Fruit fly (Drosophila melanogaster) whole organism, embryonic: ENCODE results near the gene CG4896.

Source experiments
- CG10147 ChIP-seq: fragments of 200-800 bp; sonication (Bioruptor generic); optimal IDR thresholded peaks from 2 replicates; lab custom pipeline; 2019; ENCODE audit warnings: missing biosample characterization, mild to moderate bottlenecking, missing genetic modification characterization, moderate library complexity
- CG10209 ChIP-seq: fragments of 200-800 bp; sonication (Bioruptor generic); optimal IDR thresholded peaks from 3 replicates; lab custom pipeline; 2017; ENCODE audit warnings: missing biosample characterization, mild to moderate bottlenecking, missing genetic modification characterization, missing genetic modification reagents
- CG12219 ChIP-seq: fragments of 200-800 bp; sonication (Bioruptor generic); optimal IDR thresholded peaks from 3 replicates; lab custom pipeline; 2018; ENCODE audit warnings: missing biosample characterization, mild to moderate bottlenecking, missing genetic modification characterization
- CG12391 ChIP-seq: fragments of 200-800 bp; sonication (Bioruptor generic); optimal IDR thresholded peaks from 3 replicates; lab custom pipeline; 2018; ENCODE audit warnings: missing biosample characterization, mild to moderate bottlenecking, missing genetic modification characterization, moderate library complexity
- CG13775 ChIP-seq: fragments of 200-800 bp; sonication (Bioruptor generic); optimal IDR thresholded peaks from 3 replicates; lab custom pipeline; 2017; ENCODE audit warnings: missing biosample characterization, mild to moderate bottlenecking, missing genetic modification characterization
- CG15269 ChIP-seq: fragments of 200-800 bp; sonication (Bioruptor generic); optimal IDR thresholded peaks from 2 replicates; lab custom pipeline; 2018; ENCODE audit warnings: missing biosample characterization, mild to moderate bottlenecking, missing genetic modification characterization, moderate library complexity
- CG17385 ChIP-seq: fragments of 200-800 bp; sonication (Bioruptor generic); optimal IDR thresholded peaks from 3 replicates; lab custom pipeline; 2018; ENCODE audit warnings: missing biosample characterization, mild to moderate bottlenecking, missing genetic modification characterization
- CG18599 ChIP-seq: fragments of 200-800 bp; sonication (Bioruptor generic); optimal IDR thresholded peaks from 3 replicates; lab custom pipeline; 2017; ENCODE audit warnings: missing biosample characterization, missing genetic modification characterization, mild to moderate bottlenecking, moderate library complexity, missing genetic modification reagents
- CG2120 ChIP-seq: fragments of 200-800 bp; sonication (Bioruptor generic); optimal IDR thresholded peaks from 3 replicates; lab custom pipeline; 2016; ENCODE audit warnings: missing biosample characterization, missing genetic modification characterization
- CG2678 ChIP-seq: fragments of 200-800 bp; sonication (Bioruptor generic); optimal IDR thresholded peaks from 3 replicates; lab custom pipeline; 2019; ENCODE audit warnings: missing biosample characterization, mild to moderate bottlenecking, missing genetic modification characterization, moderate library complexity
- CG2712 ChIP-seq: fragments of 200-800 bp; optimal IDR thresholded peaks from 3 replicates; lab custom pipeline; 2019; ENCODE audit warnings: missing biosample characterization, mild to moderate bottlenecking, missing genetic modification characterization, moderate library complexity
- CG2889 ChIP-seq: fragments of 200-800 bp; sonication (Bioruptor generic); IDR thresholded peaks from 3 replicates; pipeline ENCODE4 v1.3.6; 2022; ENCODE audit warnings: missing biosample characterization, missing genetic modification characterization
- CG3281 ChIP-seq: fragments of 200-800 bp; sonication (Bioruptor generic); optimal IDR thresholded peaks from 3 replicates; lab custom pipeline; 2017; ENCODE audit warnings: missing biosample characterization, mild to moderate bottlenecking, missing genetic modification characterization
- CG42726 ChIP-seq: fragments of 200-800 bp; sonication (Bioruptor generic); IDR thresholded peaks from 2 replicates; pipeline ENCODE4 v1.3.6; 2022; ENCODE audit warnings: missing biosample characterization, missing genetic modification characterization; ENCODE audit not compliant: partially characterized antibody
- CG4404 ChIP-seq: fragments of 200-800 bp; sonication (Bioruptor generic); IDR thresholded peaks from 2 replicates; pipeline ENCODE4 v1.3.6; 2022; ENCODE audit warnings: missing biosample characterization, missing genetic modification characterization
- CG4730 ChIP-seq: fragments of 200-800 bp; sonication (Bioruptor generic); IDR thresholded peaks from 2 replicates; pipeline ENCODE4 v1.3.6; 2022; ENCODE audit warnings: missing biosample characterization, missing genetic modification characterization
- CG5953 ChIP-seq: fragments of 200-800 bp; sonication (Bioruptor generic); IDR thresholded peaks from 2 replicates; pipeline ENCODE4 v1.3.6; 2022; ENCODE audit warnings: missing biosample characterization, missing genetic modification characterization
- CG7839 ChIP-seq: fragments of 200-800 bp; sonication (Bioruptor generic); optimal IDR thresholded peaks from 3 replicates; lab custom pipeline; 2018; ENCODE audit warnings: missing biosample characterization, mild to moderate bottlenecking, missing genetic modification characterization, moderate library complexity
- CG9727 ChIP-seq: fragments of 200-800 bp; sonication (Bioruptor generic); optimal IDR thresholded peaks from 3 replicates; lab custom pipeline; 2017; ENCODE audit warnings: missing biosample characterization, mild to moderate bottlenecking, missing genetic modification characterization
- CG9932 ChIP-seq: fragments of 200-800 bp; sonication (Bioruptor generic); IDR thresholded peaks from 2 replicates; pipeline ENCODE4 v1.3.6; 2022; ENCODE audit warnings: missing biosample characterization, missing genetic modification characterization
- Deaf1 ChIP-seq: fragments of 200-800 bp; optimal IDR thresholded peaks from 3 replicates; lab custom pipeline; 2019; ENCODE audit warnings: missing biosample characterization, mild to moderate bottlenecking, missing genetic modification characterization, moderate library complexity
- Fer1 ChIP-seq: fragments of 200-800 bp; sonication (Bioruptor generic); optimal IDR thresholded peaks from 2 replicates; lab custom pipeline; 2017; ENCODE audit warnings: missing biosample characterization, mild to moderate bottlenecking, missing genetic modification characterization
- HHEX ChIP-seq: fragments of 200-800 bp; sonication (Bioruptor generic); optimal IDR thresholded peaks from 3 replicates; lab custom pipeline; 2017; ENCODE audit warnings: missing biosample characterization, mild to moderate bottlenecking, missing genetic modification characterization, missing genetic modification reagents
- Hey ChIP-seq: fragments of 200-800 bp; sonication (Bioruptor generic); optimal IDR thresholded peaks from 3 replicates; lab custom pipeline; 2018; ENCODE audit warnings: missing biosample characterization, mild to moderate bottlenecking, missing genetic modification characterization
- Hmr ChIP-seq: fragments of 200-800 bp; sonication (Bioruptor generic); optimal IDR thresholded peaks from 3 replicates; lab custom pipeline; 2017; ENCODE audit warnings: mild to moderate bottlenecking, missing biosample characterization, missing genetic modification reagents, missing genetic modification characterization
- Hr3 ChIP-seq: fragments of 200-800 bp; sonication (Bioruptor generic); optimal IDR thresholded peaks from 3 replicates; lab custom pipeline; 2016; ENCODE audit warnings: missing biosample characterization, missing genetic modification characterization
- NfI ChIP-seq: fragments of 200-800 bp; sonication (Bioruptor generic); optimal IDR thresholded peaks from 3 replicates; lab custom pipeline; 2018; ENCODE audit warnings: missing biosample characterization, mild to moderate bottlenecking, missing genetic modification characterization, moderate library complexity
- PHDP ChIP-seq: fragments of 200-800 bp; sonication (Bioruptor generic); optimal IDR thresholded peaks from 3 replicates; lab custom pipeline; 2018; ENCODE audit warnings: missing biosample characterization, mild to moderate bottlenecking, missing genetic modification characterization, moderate library complexity
- Xbp1 ChIP-seq: fragments of 200-800 bp; sonication (Bioruptor generic); optimal IDR thresholded peaks from 3 replicates; lab custom pipeline; 2016; ENCODE audit warnings: missing biosample characterization, mild to moderate bottlenecking, missing genetic modification characterization
- YL-1 ChIP-seq: fragments of 200-800 bp; sonication (Bioruptor generic); optimal IDR thresholded peaks from 3 replicates; lab custom pipeline; 2017; ENCODE audit warnings: missing biosample characterization, mild to moderate bottlenecking, missing genetic modification characterization
- az2 ChIP-seq: fragments of 200-800 bp; sonication (Bioruptor generic); optimal IDR thresholded peaks from 3 replicates; lab custom pipeline; 2016; ENCODE audit warnings: missing biosample characterization, missing genetic modification characterization
- bcd ChIP-seq: fragments of 200-800 bp; sonication (Bioruptor generic); optimal IDR thresholded peaks from 2 replicates; lab custom pipeline; 2017; ENCODE audit warnings: missing biosample characterization, mild to moderate bottlenecking, missing genetic modification characterization
- caup ChIP-seq: fragments of 200-800 bp; sonication (Bioruptor generic); optimal IDR thresholded peaks from 3 replicates; lab custom pipeline; 2017; ENCODE audit warnings: missing biosample characterization, mild to moderate bottlenecking, missing genetic modification characterization, moderate library complexity; ENCODE audit not compliant: severe bottlenecking
- cwo ChIP-seq: fragments of 200-800 bp; sonication (Bioruptor generic); optimal IDR thresholded peaks from 3 replicates; lab custom pipeline; 2017; ENCODE audit warnings: missing biosample characterization, missing genetic modification characterization, mild to moderate bottlenecking, moderate library complexity, missing genetic modification reagents
- dmrt99B ChIP-seq: fragments of 200-800 bp; sonication (Bioruptor generic); optimal IDR thresholded peaks from 2 replicates; lab custom pipeline; 2018; ENCODE audit warnings: missing biosample characterization, mild to moderate bottlenecking, missing genetic modification characterization, moderate library complexity
- eve ChIP-seq, 2 experiments: fragments of >200 bp; optimal IDR thresholded peaks; 2 replicates each; lab custom pipeline; 2017; ENCODE audit warnings: missing biosample characterization in 2 of 2, missing genetic modification characterization in 2 of 2
- gem ChIP-seq: fragments of 200-800 bp; sonication (Bioruptor generic); optimal IDR thresholded peaks from 2 replicates; lab custom pipeline; 2019; ENCODE audit warnings: missing biosample characterization, mild to moderate bottlenecking, missing genetic modification characterization, moderate library complexity
- grau ChIP-seq: fragments of 200-800 bp; optimal IDR thresholded peaks from 3 replicates; lab custom pipeline; 2019; ENCODE audit warnings: missing biosample characterization, mild to moderate bottlenecking, missing genetic modification characterization, moderate library complexity
- lab ChIP-seq: fragments of 200-800 bp; sonication (Bioruptor generic); optimal IDR thresholded peaks from 3 replicates; lab custom pipeline; 2017; ENCODE audit warnings: missing biosample characterization, missing genetic modification characterization, mild to moderate bottlenecking, moderate library complexity, missing genetic modification reagents
- phol ChIP-seq: fragments of 200-800 bp; sonication (Bioruptor generic); optimal IDR thresholded peaks from 3 replicates; lab custom pipeline; 2018; ENCODE audit warnings: missing biosample characterization, mild to moderate bottlenecking, missing genetic modification characterization, moderate library complexity
- prd ChIP-seq, 3 experiments: fragments of >200 bp in 2 of 3; fragments of 200-800 bp in 1 of 3; sonication (Bioruptor generic) in 1 of 3; optimal IDR thresholded peaks in 2 of 3; IDR thresholded peaks in 1 of 3; 2 replicates in 2 of 3; 3 replicates in 1 of 3; pipeline versions ENCODE4 v1.3.6 to Lab custom; 2017 to 2022; ENCODE audit warnings: missing biosample characterization in 1 of 3, missing genetic modification characterization in 1 of 3
- pzg ChIP-seq: fragments of 200-800 bp; sonication (Bioruptor generic); optimal IDR thresholded peaks from 3 replicates; lab custom pipeline; 2018; ENCODE audit warnings: missing biosample characterization, mild to moderate bottlenecking, missing genetic modification characterization, moderate library complexity
- row ChIP-seq: fragments of 200-800 bp; sonication (Bioruptor generic); IDR thresholded peaks from 3 replicates; pipeline ENCODE4 v1.3.6; 2022; ENCODE audit warnings: missing biosample characterization, missing genetic modification characterization
- slbo ChIP-seq: fragments of 200-800 bp; sonication (Bioruptor generic); IDR thresholded peaks from 2 replicates; pipeline ENCODE4 v1.3.6; 2022; ENCODE audit warnings: missing biosample characterization, missing genetic modification characterization
- tna ChIP-seq: fragments of 200-800 bp; sonication (Bioruptor generic); IDR thresholded peaks from 2 replicates; pipeline ENCODE4 v1.3.6; 2022; ENCODE audit warnings: missing biosample characterization, missing genetic modification characterization; ENCODE audit not compliant: partially characterized antibody

The CG4896 gene

dm6 chr2L:1134011-1134743 lies 43.3 kb upstream of the CG4896 start, which contains the start of the genes Iris and CG4577 (continued):
- TF ChIP-seq CG4404 (GFP tag; lab: Robert Waterston, UW) = no peak
- no peak for TF ChIP-seq eve (GFP tag; optimal IDR thresholded peaks at IDR 0.05; lab: Kevin White, UChicago)
- TF ChIP-seq CG2889 = no peak

- TF ChIP-seq grau (tag; lab: Kevin White, UChicago) = peak; percentile 36
- TF ChIP-seq tna = no peak
- TF ChIP-seq CG9932 = peak; percentile 12; the same call in 1 of the 2 replicates
- TF ChIP-seq Hey = no peak
- peak; percentile 31 for TF ChIP-seq CG10147 (GFP tag; lab: Kevin White, UChicago)
- TF ChIP-seq cwo (GFP tag; lab: Kevin White, UChicago) = peak; percentile 28
- peak; percentile 8 for TF ChIP-seq az2 (GFP tag; lab: Kevin White, UChicago)
- TF ChIP-seq Fer1 = peak; percentile 50
- TF ChIP-seq CG2120 = peak; percentile 42
- TF ChIP-seq pzg (GFP tag; lab: Kevin White, UChicago) = no peak
- peak; percentile 34 for TF ChIP-seq CG12391 (tag; lab: Kevin White, UChicago)
- peak; percentile 31 for TF ChIP-seq CG10209 (GFP tag; lab: Kevin White, UChicago)
- peak; percentile 26 for TF ChIP-seq caup
- peak; percentile 22 for TF ChIP-seq bcd (GFP tag; lab: Kevin White, UChicago)
- peak; percentile 60 for TF ChIP-seq CG2678 (tag; lab: Kevin White, UChicago)
- TF ChIP-seq CG3281 (GFP tag; lab: Kevin White, UChicago) = peak; percentile 47
- peak; percentile 7 for TF ChIP-seq CG17385 (GFP tag; lab: Kevin White, UChicago)
- TF ChIP-seq Hmr (GFP tag; lab: Kevin White, UChicago) = peak; percentile 67
- peak; percentile 71 for TF ChIP-seq CG18599 (GFP tag; lab: Kevin White, UChicago)
- peak; percentile 7 for TF ChIP-seq HHEX (GFP tag; lab: Kevin White, UChicago)
- TF ChIP-seq slbo (GFP tag; lab: Robert Waterston, UW) = peak; percentile 32; the same call in 1 of the 2 replicates
- peak; percentile 34 for TF ChIP-seq CG15269 (tag; lab: Kevin White, UChicago)
- TF ChIP-seq CG9727 (GFP tag; lab: Kevin White, UChicago) = peak; percentile 29
- TF ChIP-seq YL-1 (GFP tag; lab: Kevin White, UChicago) = no peak
- TF ChIP-seq row (GFP tag; lab: Robert Waterston, UW) = 0 out of 3 replicates have a peak, but pooled peaks have one; percentile 33
- peak; percentile 17 for TF ChIP-seq dmrt99B (tag; lab: Kevin White, UChicago)
- TF ChIP-seq gem (tag; lab: Kevin White, UChicago) = peak; percentile 65
- TF ChIP-seq PHDP = peak; percentile 35
- TF ChIP-seq phol (tag; lab: Kevin White, UChicago) = peak; percentile 5
- TF ChIP-seq NfI (GFP tag; lab: Kevin White, UChicago) = peak; percentile 18
- TF ChIP-seq CG4730 (GFP tag; lab: Robert Waterston, UW) = no peak
- peak; percentile 62 for TF ChIP-seq lab
- no peak for TF ChIP-seq prd (optimal IDR thresholded peaks at IDR 0.05; lab: Kevin White, UChicago)
- TF ChIP-seq prd (GFP tag; IDR thresholded peaks at IDR 0.05; lab: Robert Waterston, UW) = 0 out of 3 replicates have a peak, but pooled peaks have one; percentile 10
- no peak for TF ChIP-seq CG42726 (GFP tag; lab: Robert Waterston, UW)
- peak; percentile 11 for TF ChIP-seq Deaf1 (tag; lab: Kevin White, UChicago)
- TF ChIP-seq CG5953 (GFP tag; lab: Robert Waterston, UW) = no peak
- no peak for TF ChIP-seq CG12219 (GFP tag; lab: Kevin White, UChicago)
- peak; percentile 19 for TF ChIP-seq CG7839 (tag; lab: Kevin White, UChicago)
- TF ChIP-seq Hr3 (GFP tag; lab: Kevin White, UChicago) = peak; percentile 15
- peak; percentile 24 for TF ChIP-seq Xbp1 (GFP tag; lab: Kevin White, UChicago)
- peak; percentile 19 for TF ChIP-seq CG2712 (tag; lab: Kevin White, UChicago)
- TF ChIP-seq CG13775 (GFP tag; lab: Kevin White, UChicago) = peak; percentile 16
Observed at dm6 chr2L:1135495-1135894, 42.0 kb upstream of the CG4896 start.
